Worm (Caenorhabditis elegans) whole organism, late embryonic: ENCODE data around the gene Y47D7A.7.

Experiments used
- ahr-1 ChIP-seq: sonication (generic microtip); optimal IDR thresholded peaks from 2 replicates; lab custom pipeline; 2016; ENCODE audit warnings: missing genetic modification characterization, missing compliant biosample characterization
- fkh-6 ChIP-seq: sonication (generic microtip); optimal IDR thresholded peaks from 2 replicates; lab custom pipeline; 2016; ENCODE audit warnings: missing genetic modification characterization, missing compliant biosample characterization
- hlh-30 ChIP-seq: sonication (generic microtip); optimal IDR thresholded peaks from 2 replicates; lab custom pipeline; 2017; ENCODE audit warnings: antibody characterized with exemption, missing genetic modification characterization, missing compliant biosample characterization; ENCODE audit not compliant: insufficient read depth
- pat-9 ChIP-seq: fragments of 200-800 bp; sonication (Bioruptor generic); optimal IDR thresholded peaks from 2 replicates; lab custom pipeline; 2018; ENCODE audit warnings: mild to moderate bottlenecking, missing genetic modification characterization, moderate library complexity, missing compliant biosample characterization
- unc-86 ChIP-seq: sonication (generic microtip); optimal IDR thresholded peaks from 2 replicates; lab custom pipeline; 2016; ENCODE audit warnings: missing genetic modification characterization, missing compliant biosample characterization

DNA sequence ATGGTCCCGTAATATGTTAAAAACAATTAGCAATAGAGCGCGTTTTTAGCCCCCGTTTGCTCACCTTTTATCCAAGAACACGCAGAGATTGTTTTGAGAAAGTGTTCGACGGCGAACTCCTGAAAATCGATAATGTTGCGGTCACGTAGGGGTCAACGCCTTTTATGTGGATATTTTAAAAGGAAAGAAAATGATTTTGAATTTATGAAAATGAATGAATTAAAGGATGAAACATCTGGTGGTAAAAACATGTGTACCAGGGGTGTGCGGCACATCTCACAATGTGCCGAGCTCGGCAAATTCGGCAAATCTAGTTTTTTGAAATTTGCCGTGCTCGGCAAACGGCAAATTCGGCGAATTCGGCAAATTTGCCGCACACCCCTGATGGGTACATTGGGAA, 19.5 kb downstream of the Y47D7A.7 start, which contains the start of gene F13A2.4:
- TF ChIP-seq pat-9 (tag; lab: Kevin White, UChicago) (no peak), ahr-1 (tag; lab: Kevin White, UChicago) (no peak), hlh-30 (tag; lab: Kevin White, UChicago) (no peak), fkh-6 (tag; lab: Kevin White, UChicago) (no peak), unc-86 (no peak)
